Worm (Caenorhabditis elegans): ENCODE results near the gene rol-6.

ce11 chrII:8744555-8745448 is 12.0 kb downstream of the rol-6 start:
- TF ChIP-seq elt-2 (tag; optimal IDR thresholded peaks at IDR 0.05) (no peak), fkh-10 (GFP tag; optimal IDR thresholded peaks at IDR 0.05) (no peak), tbx-2 (tag; optimal IDR thresholded peaks at IDR 0.05) (no peak), pqm-1 (tag; optimal IDR thresholded peaks at IDR 0.05) (no peak), unc-55 (GFP tag; optimal IDR thresholded peaks at IDR 0.05) (no peak), npax-4 (tag; optimal IDR thresholded peaks at IDR 0.05) (no peak), nhr-11 (tag; optimal IDR thresholded peaks at IDR 0.05) (no peak), madf-2 (tag; optimal IDR thresholded peaks at IDR 0.05) (no peak), sox-4 (tag; optimal IDR thresholded peaks at IDR 0.05) (no peak), Y22D7AL.16 (tag; optimal IDR thresholded peaks at IDR 0.05) (no peak), zip-5 (tag; optimal IDR thresholded peaks at IDR 0.05) (no peak), nhr-232 (tag; optimal IDR thresholded peaks at IDR 0.05) (no peak), mec-3 (tag; optimal IDR thresholded peaks at IDR 0.05; ENCODE audit: borderline replicate concordance) (no peak), ama-1 (optimal IDR thresholded peaks at IDR 0.05) (no peak)

Measured in whole organism, late embryonic.